Worm (Caenorhabditis elegans): Measurements from ENCODE around the gene T23F2.4.

The T23F2.4 gene

DNA sequence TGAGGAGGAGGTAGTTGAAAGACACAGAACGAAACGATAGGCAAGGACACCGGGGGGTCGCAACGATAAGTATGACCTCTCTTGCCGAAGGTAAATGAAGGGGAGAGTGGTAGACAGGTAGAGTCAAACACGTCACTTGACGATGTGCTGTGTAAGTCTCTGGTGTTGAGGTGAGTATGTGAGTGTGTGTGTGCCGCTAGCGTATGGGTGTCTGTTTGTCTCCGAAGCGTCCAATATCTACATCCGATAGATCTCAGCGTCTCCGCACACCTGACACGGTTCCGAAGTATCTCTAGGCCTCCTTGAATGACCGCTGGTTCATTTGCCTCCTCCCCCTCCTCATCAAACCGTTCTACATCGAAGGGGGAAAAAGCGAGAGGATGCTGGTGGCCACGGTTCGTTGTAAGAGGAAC lies 39.7 kb downstream of the T23F2.4 start:
- no peak for TF ChIP-seq unc-62 (GFP tag; optimal IDR thresholded peaks at IDR 0.05)

DNA sequence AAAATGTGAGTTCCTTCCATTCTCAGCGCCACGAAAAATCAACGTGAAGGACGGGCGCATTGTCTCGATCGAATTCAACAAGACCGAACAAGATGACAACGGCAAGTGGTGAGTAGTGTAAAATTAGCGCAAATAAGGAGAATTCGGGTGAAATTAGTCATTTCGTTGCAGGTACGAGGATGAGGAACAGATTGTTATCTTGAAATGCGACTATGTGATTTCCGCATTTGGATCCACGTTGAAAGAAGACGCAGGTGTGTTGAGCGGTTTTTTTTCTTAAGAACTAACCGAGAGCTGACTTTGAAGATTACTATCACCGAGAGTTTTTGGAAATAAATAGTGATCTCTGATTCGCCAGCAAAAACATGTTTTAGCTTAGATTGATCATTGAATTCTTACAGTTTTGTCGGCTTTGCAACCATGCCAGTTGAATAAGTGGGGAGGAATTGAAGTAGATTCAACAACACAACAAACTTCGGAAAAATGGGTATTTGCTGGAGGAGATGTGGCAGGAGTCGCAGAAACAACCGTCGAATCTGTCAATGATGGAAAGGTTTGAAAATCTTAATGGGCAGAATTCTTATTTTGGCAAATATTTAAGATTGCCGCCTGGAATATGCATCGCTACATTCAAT lies 44.7 kb downstream of the T23F2.4 start:
- TF ChIP-seq unc-62 (GFP tag; optimal IDR thresholded peaks at IDR 0.05) = no peak

DNA sequence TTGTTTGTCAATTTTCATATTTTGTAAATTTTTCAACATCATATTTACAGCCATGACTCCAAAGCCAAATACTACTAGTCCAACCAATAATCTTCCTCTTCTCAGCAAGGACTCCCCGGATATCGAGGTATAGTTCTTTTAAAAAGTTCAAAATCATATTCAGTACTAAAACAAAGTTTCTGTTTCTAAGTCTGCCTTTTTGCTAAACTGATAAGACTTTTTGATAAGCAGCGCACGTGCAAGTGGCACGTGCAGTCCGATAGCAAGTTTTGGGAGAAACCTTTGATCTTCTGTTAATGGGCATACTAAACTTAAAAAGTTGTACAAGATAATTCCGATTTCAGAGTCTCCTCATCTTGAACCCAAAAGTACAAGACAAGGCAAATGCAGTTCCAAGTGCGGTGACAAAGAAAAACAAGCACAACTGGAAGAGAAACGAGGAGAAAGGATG lies 47.0 kb downstream of the T23F2.4 start, which contains the start of gene dpyd-1:
Gene dpyd-1 (plus strand): TSS at position 51 of the 451 bp plus-strand sequence.
- no peak for TF ChIP-seq unc-62 (GFP tag; optimal IDR thresholded peaks at IDR 0.05)

DNA sequence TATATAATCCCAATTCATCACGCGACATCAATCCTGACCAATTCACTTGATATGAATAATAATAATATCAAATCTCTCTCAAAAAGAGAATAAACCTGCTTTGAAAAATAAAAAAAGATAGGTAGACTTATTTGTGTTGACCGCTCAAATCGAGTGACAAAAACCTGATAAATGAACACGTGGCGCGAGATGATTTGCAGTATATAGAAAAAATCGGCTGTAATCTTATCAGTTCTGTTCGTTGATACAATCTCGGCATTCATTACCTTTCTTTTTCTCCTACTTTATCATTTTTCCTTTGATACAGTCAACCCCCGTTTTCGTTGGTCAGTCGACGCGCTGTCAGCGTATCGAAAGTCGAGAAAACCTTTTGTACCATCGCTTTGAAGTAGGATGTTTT lies 47.6 kb downstream of the T23F2.4 start:
- TF ChIP-seq unc-62 (GFP tag; optimal IDR thresholded peaks at IDR 0.05) = no peak

DNA sequence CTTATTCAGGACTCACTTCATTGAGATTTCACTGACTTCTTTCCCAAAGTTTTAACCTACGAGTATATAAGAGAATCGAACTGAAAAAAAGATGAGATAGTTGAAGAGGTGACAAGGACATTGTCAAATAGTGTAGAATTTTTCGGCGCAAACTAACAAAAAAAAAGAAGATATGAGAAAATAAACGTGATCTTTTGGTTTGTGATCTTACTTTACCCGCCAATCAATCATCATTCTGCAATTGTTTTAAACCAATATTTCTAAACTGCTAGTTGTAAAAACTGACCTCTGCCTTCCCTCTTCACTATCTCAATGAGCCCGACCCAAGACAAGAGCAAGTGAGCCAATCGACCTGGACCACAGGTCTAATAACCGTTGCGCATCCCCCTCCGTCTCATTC lies 48.7 kb downstream of the T23F2.4 start:
- TF ChIP-seq unc-62 (GFP tag; optimal IDR thresholded peaks at IDR 0.05) = no peak

DNA sequence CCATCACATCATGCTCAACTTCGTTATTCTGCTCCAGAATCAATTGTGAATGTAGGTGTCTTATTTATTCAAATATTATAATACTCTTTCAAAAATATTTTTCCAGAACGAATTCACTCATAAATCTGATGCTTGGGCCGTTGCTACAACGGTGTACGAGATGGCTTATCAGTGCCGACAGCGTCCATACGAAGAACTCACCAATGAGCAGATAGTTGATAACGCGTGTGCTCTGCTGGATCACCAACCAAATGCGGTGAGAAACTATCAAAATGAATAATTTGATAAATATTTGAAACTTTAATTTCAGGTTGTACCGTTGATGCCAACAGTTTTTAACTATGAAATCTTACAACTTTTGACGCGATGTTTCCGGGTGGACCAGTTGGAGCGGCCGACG lies 49.3 kb downstream of the T23F2.4 start:
- TF ChIP-seq unc-62 (GFP tag; optimal IDR thresholded peaks at IDR 0.05) = no peak

All from whole organism, dauer.